Worm (Caenorhabditis elegans): Measurements from ENCODE around the gene F28H7.7.

Gene F28H7.7

ce11 chrV:10793498-10793897, 39.5 kb upstream of the F28H7.7 start, which contains the start of gene ule-3:
ule-3 (plus strand) TSS chrV:10793798.
- TF ChIP-seq lsy-2 (tag; optimal IDR thresholded peaks at IDR 0.05) (no peak), nhr-12 (tag; optimal IDR thresholded peaks at IDR 0.05) (no peak), grh-1 (GFP tag; IDR thresholded peaks at IDR 0.05) (no peak), nhr-11 (tag; optimal IDR thresholded peaks at IDR 0.05) (no peak), blmp-1 (tag; optimal IDR thresholded peaks at IDR 0.05) (no peak), sox-4 (tag; optimal IDR thresholded peaks at IDR 0.05) (no peak), isw-1 (GFP tag; IDR thresholded peaks at IDR 0.05) (no peak), Y116A8C.19 (tag; optimal IDR thresholded peaks at IDR 0.05; ENCODE audit: borderline replicate concordance) (no peak), C34B4.2 (tag; optimal IDR thresholded peaks at IDR 0.05) (no peak), lin-13 (GFP tag; optimal IDR thresholded peaks at IDR 0.05) (no peak), elt-3 (tag; optimal IDR thresholded peaks at IDR 0.05) (no peak), aly-2 (tag; optimal IDR thresholded peaks at IDR 0.05) (no peak)

ce11 chrV:10792775-10793174, 38.8 kb upstream of the F28H7.7 start, which contains the start of gene D1054.10:
D1054.10 (minus strand) TSS chrV:10792875.
- no peak for TF ChIP-seq nhr-19 (GFP tag; conservative IDR thresholded peaks at IDR 0.05)
- no peak for TF ChIP-seq Y116A8C.19 (tag; optimal IDR thresholded peaks at IDR 0.05; ENCODE audit: borderline replicate concordance)
- no peak for TF ChIP-seq dpl-1 (GFP tag; optimal IDR thresholded peaks at IDR 0.05)
- TF ChIP-seq ztf-11 (tag; optimal IDR thresholded peaks at IDR 0.05), result no peak
- no peak for TF ChIP-seq irx-1 (tag; optimal IDR thresholded peaks at IDR 0.05)
- TF ChIP-seq mef-2 (tag; optimal IDR thresholded peaks at IDR 0.05), result no peak
- TF ChIP-seq lir-3 (tag; optimal IDR thresholded peaks at IDR 0.05; ENCODE audit: poor library complexity), result no peak
- TF ChIP-seq nhr-12 (tag; optimal IDR thresholded peaks at IDR 0.05), result no peak
- TF ChIP-seq fkh-8 (tag; optimal IDR thresholded peaks at IDR 0.05), result no peak
- no peak for TF ChIP-seq efl-3 (GFP tag; optimal IDR thresholded peaks at IDR 0.05)
- no peak for TF ChIP-seq nhr-11 (tag; optimal IDR thresholded peaks at IDR 0.05)
- no peak for TF ChIP-seq swsn-7 (tag; optimal IDR thresholded peaks at IDR 0.05)
- no peak for TF ChIP-seq pqm-1 (tag; optimal IDR thresholded peaks at IDR 0.05)

- no peak for TF ChIP-seq F16B12.6 (tag; optimal IDR thresholded peaks at IDR 0.05)
- no peak for TF ChIP-seq hlh-4 (tag; optimal IDR thresholded peaks at IDR 0.05)
- no peak for TF ChIP-seq ztf-4 (tag; optimal IDR thresholded peaks at IDR 0.05)
- no peak for TF ChIP-seq C34B4.2 (tag; optimal IDR thresholded peaks at IDR 0.05)
- TF ChIP-seq lin-13 (GFP tag; optimal IDR thresholded peaks at IDR 0.05), result no peak
- no peak for TF ChIP-seq fos-1 (tag; optimal IDR thresholded peaks at IDR 0.05)
- TF ChIP-seq vab-15 (tag; optimal IDR thresholded peaks at IDR 0.05), result no peak
- no peak for TF ChIP-seq mep-1 (tag; optimal IDR thresholded peaks at IDR 0.05)
- no peak for TF ChIP-seq mdl-1 (tag; optimal IDR thresholded peaks at IDR 0.05)
- no peak for TF ChIP-seq ces-1 (GFP tag; optimal IDR thresholded peaks at IDR 0.05)
- TF ChIP-seq lin-15B (tag; optimal IDR thresholded peaks at IDR 0.05), result no peak
- no peak for TF ChIP-seq nhr-77 (tag; optimal IDR thresholded peaks at IDR 0.05)
- TF ChIP-seq irx-1 (tag; optimal IDR thresholded peaks at IDR 0.05), result no peak
- TF ChIP-seq lin-39 (tag; optimal IDR thresholded peaks at IDR 0.05), result no peak
- no peak for TF ChIP-seq blmp-1 (tag; optimal IDR thresholded peaks at IDR 0.05)
- no peak for TF ChIP-seq C04F5.9 (tag; optimal IDR thresholded peaks at IDR 0.05)
These were observed 37.0 kb upstream of the F28H7.7 start, which contains the start of gene D1054.9 for ce11 chrV:10790921-10791320. D1054.9 (minus strand) TSS chrV:10791057.

- TF ChIP-seq tbx-2 (tag; optimal IDR thresholded peaks at IDR 0.05) (no peak), elt-3 (tag; optimal IDR thresholded peaks at IDR 0.05) (no peak), ztf-4 (tag; optimal IDR thresholded peaks at IDR 0.05) (no peak), grh-1 (GFP tag; IDR thresholded peaks at IDR 0.05) (no peak), nhr-84 (tag; optimal IDR thresholded peaks at IDR 0.05) (no peak), pax-3 (tag; optimal IDR thresholded peaks at IDR 0.05) (no peak), lin-39 (tag; optimal IDR thresholded peaks at IDR 0.05) (no peak), snu-23 (GFP tag; optimal IDR thresholded peaks at IDR 0.05) (no peak)
These were observed 30.1 kb upstream of the F28H7.7 start, which contains the start of gene D1054.8 for ce11 chrV:10784011-10784410. D1054.8 (plus strand) TSS chrV:10784311.

Data from whole organism, L1 larva.